Worm (Caenorhabditis elegans) whole organism, L3 larva: ENCODE results near the gene T16H12.13.
A peak's percentile ranks its signal among the peaks of the same experiment; 100 is the strongest.

Experiments used
- R02D3.7 ChIP-seq: fragments of 150-350 bp; optimal IDR thresholded peaks from 2 replicates; lab custom pipeline; 2014; ENCODE audit warnings: missing biosample characterization, missing genetic modification characterization
- ZK546.5 ChIP-seq: sonication (generic microtip); optimal IDR thresholded peaks from 2 replicates; lab custom pipeline; 2017; ENCODE audit warnings: missing biosample characterization, missing genetic modification characterization
- aly-2 ChIP-seq: fragments of 150-350 bp; optimal IDR thresholded peaks from 2 replicates; lab custom pipeline; 2014; ENCODE audit warnings: missing biosample characterization, missing genetic modification characterization
- ama-1 ChIP-seq: fragments of 150-350 bp; optimal IDR thresholded peaks from 2 replicates; lab custom pipeline; 2018
- ceh-16 ChIP-seq: sonication (generic microtip); optimal IDR thresholded peaks from 2 replicates; lab custom pipeline; 2017; ENCODE audit warnings: missing biosample characterization, missing genetic modification characterization
- ceh-28 ChIP-seq: fragments of 150-350 bp; optimal IDR thresholded peaks from 2 replicates; lab custom pipeline; 2014; ENCODE audit warnings: missing biosample characterization, missing genetic modification reagents, missing genetic modification characterization
- ceh-82 ChIP-seq: fragments of 150-350 bp; optimal IDR thresholded peaks from 2 replicates; lab custom pipeline; 2014; ENCODE audit warnings: missing biosample characterization, missing genetic modification characterization
- ceh-9 ChIP-seq: sonication (generic microtip); optimal IDR thresholded peaks from 2 replicates; lab custom pipeline; 2018; ENCODE audit warnings: missing biosample characterization, missing genetic modification characterization
- daf-12 ChIP-seq: fragments of 150-350 bp; optimal IDR thresholded peaks from 2 replicates; lab custom pipeline; 2014; ENCODE audit warnings: missing biosample characterization, missing genetic modification reagents, missing genetic modification characterization
- egl-27 ChIP-seq: sonication (generic microtip); optimal IDR thresholded peaks from 4 replicates; lab custom pipeline; 2017; ENCODE audit warnings: missing biosample characterization, missing genetic modification reagents, missing genetic modification characterization
- egl-5 ChIP-seq: fragments of 150-350 bp; optimal IDR thresholded peaks from 2 replicates; lab custom pipeline; 2017; ENCODE audit warnings: missing biosample characterization, missing genetic modification reagents, missing genetic modification characterization, inconsistent platforms
- elt-1 ChIP-seq: fragments of 150-350 bp; optimal IDR thresholded peaks from 2 replicates; lab custom pipeline; 2014; ENCODE audit warnings: missing biosample characterization, missing genetic modification characterization
- elt-2 ChIP-seq: sonication (generic microtip); optimal IDR thresholded peaks from 2 replicates; lab custom pipeline; 2016; ENCODE audit warnings: missing genetic modification reagents, mild to moderate bottlenecking, missing genetic modification characterization, missing compliant biosample characterization
- elt-3 ChIP-seq, 3 experiments: fragments of 150-350 bp in 1 of 3; sonication (generic microtip) in 2 of 3; optimal IDR thresholded peaks; 2 replicates in 2 of 3; 4 replicates in 1 of 3; lab custom pipeline; 2014 to 2017; ENCODE audit warnings: missing biosample characterization in 3 of 3, missing genetic modification characterization in 3 of 3
- eor-1 ChIP-seq, 2 experiments: fragments of 150-350 bp; optimal IDR thresholded peaks; 2 replicates each; lab custom pipeline; 2014 to 2018; ENCODE audit warnings: missing biosample characterization in 2 of 2, missing genetic modification characterization in 2 of 2
- fkh-2 ChIP-seq: fragments of 150-350 bp; optimal IDR thresholded peaks from 2 replicates; lab custom pipeline; 2014; ENCODE audit warnings: missing biosample characterization, missing genetic modification reagents, missing genetic modification characterization
- fos-1 ChIP-seq: fragments of 150-350 bp; optimal IDR thresholded peaks from 2 replicates; lab custom pipeline; 2014; ENCODE audit warnings: missing biosample characterization, missing genetic modification characterization
- hmg-11 ChIP-seq: sonication (generic microtip); optimal IDR thresholded peaks from 2 replicates; lab custom pipeline; 2016; ENCODE audit warnings: missing genetic modification characterization, missing compliant biosample characterization
- jun-1 ChIP-seq: fragments of 150-350 bp; optimal IDR thresholded peaks from 2 replicates; lab custom pipeline; 2014; ENCODE audit warnings: missing biosample characterization, missing genetic modification reagents, missing genetic modification characterization
- lin-15B ChIP-seq: fragments of 150-350 bp; optimal IDR thresholded peaks from 2 replicates; lab custom pipeline; 2014; ENCODE audit warnings: missing biosample characterization, missing genetic modification characterization
- lin-39 ChIP-seq: fragments of 150-350 bp; optimal IDR thresholded peaks from 2 replicates; lab custom pipeline; 2018; ENCODE audit warnings: missing biosample characterization, missing genetic modification reagents, missing genetic modification characterization
- lsy-12 ChIP-seq: sonication (generic microtip); optimal IDR thresholded peaks from 2 replicates; lab custom pipeline; 2016; ENCODE audit warnings: mild to moderate bottlenecking, missing genetic modification characterization, missing compliant biosample characterization
- mdl-1 ChIP-seq: fragments of 150-350 bp; optimal IDR thresholded peaks from 2 replicates; lab custom pipeline; 2014; ENCODE audit warnings: missing biosample characterization, missing genetic modification characterization
- nfya-1 ChIP-seq: sonication (generic microtip); optimal IDR thresholded peaks from 2 replicates; lab custom pipeline; 2017; ENCODE audit warnings: missing genetic modification characterization, mild to moderate bottlenecking, missing compliant biosample characterization, antibody characterized with exemption, moderate library complexity; ENCODE audit not compliant: insufficient read depth
- nhr-11 ChIP-seq: fragments of 150-350 bp; optimal IDR thresholded peaks from 2 replicates; lab custom pipeline; 2014; ENCODE audit warnings: missing biosample characterization, missing genetic modification characterization
- nhr-12 ChIP-seq: fragments of 150-350 bp; optimal IDR thresholded peaks from 2 replicates; lab custom pipeline; 2014; ENCODE audit warnings: missing biosample characterization, missing genetic modification characterization
- nhr-23 ChIP-seq: fragments of 150-350 bp; optimal IDR thresholded peaks from 2 replicates; lab custom pipeline; 2014; ENCODE audit warnings: missing biosample characterization, missing genetic modification reagents, missing genetic modification characterization
- nhr-237 ChIP-seq: fragments of 150-350 bp; optimal IDR thresholded peaks from 2 replicates; lab custom pipeline; 2014; ENCODE audit warnings: missing biosample characterization, missing genetic modification characterization
- nhr-25 ChIP-seq: sonication (generic microtip); optimal IDR thresholded peaks from 2 replicates; lab custom pipeline; 2017; ENCODE audit warnings: missing biosample characterization, missing genetic modification characterization
- nhr-28 ChIP-seq: fragments of 150-350 bp; optimal IDR thresholded peaks from 2 replicates; lab custom pipeline; 2014; ENCODE audit warnings: missing biosample characterization, missing genetic modification characterization
- nhr-43 ChIP-seq: sonication (generic microtip); optimal IDR thresholded peaks from 2 replicates; lab custom pipeline; 2016; ENCODE audit warnings: mild to moderate bottlenecking, missing genetic modification characterization, missing compliant biosample characterization; ENCODE audit not compliant: poor library complexity, severe bottlenecking
- nhr-76 ChIP-seq: fragments of 150-350 bp; sonication (generic microtip); optimal IDR thresholded peaks from 5 replicates; lab custom pipeline; 2014; ENCODE audit warnings: missing biosample characterization, missing genetic modification characterization
- nhr-77 ChIP-seq: fragments of 150-350 bp; optimal IDR thresholded peaks from 2 replicates; lab custom pipeline; 2014; ENCODE audit warnings: missing biosample characterization, missing genetic modification characterization
- pha-4 ChIP-seq: fragments of 150-350 bp; optimal IDR thresholded peaks from 2 replicates; lab custom pipeline; 2014; ENCODE audit warnings: missing biosample characterization, missing genetic modification reagents, missing genetic modification characterization
- pqm-1 ChIP-seq: fragments of 150-350 bp; optimal IDR thresholded peaks from 2 replicates; lab custom pipeline; 2017; ENCODE audit warnings: missing biosample characterization, missing genetic modification characterization, inconsistent platforms
- sea-2 ChIP-seq: fragments of 150-350 bp; sonication (generic microtip); optimal IDR thresholded peaks from 4 replicates; lab custom pipeline; 2014; ENCODE audit warnings: missing biosample characterization, missing genetic modification reagents, missing genetic modification characterization
- skn-1 ChIP-seq: fragments of 150-350 bp; optimal IDR thresholded peaks from 2 replicates; lab custom pipeline; 2014; ENCODE audit warnings: missing biosample characterization, missing genetic modification characterization
- tbx-2 ChIP-seq: sonication (generic microtip); optimal IDR thresholded peaks from 2 replicates; lab custom pipeline; 2016; ENCODE audit warnings: mild to moderate bottlenecking, missing genetic modification characterization, missing compliant biosample characterization
- unc-39 ChIP-seq: sonication (generic microtip); optimal IDR thresholded peaks from 4 replicates; lab custom pipeline; 2017; ENCODE audit warnings: missing biosample characterization, missing genetic modification characterization
- unc-62 ChIP-seq: fragments of 150-350 bp; sonication (generic microtip); optimal IDR thresholded peaks from 4 replicates; lab custom pipeline; 2014; ENCODE audit warnings: missing biosample characterization, missing genetic modification reagents, missing genetic modification characterization
- zag-1 ChIP-seq: fragments of 150-350 bp; optimal IDR thresholded peaks from 2 replicates; lab custom pipeline; 2014; ENCODE audit warnings: missing biosample characterization, missing genetic modification characterization
- ztf-11 ChIP-seq: fragments of 150-350 bp; optimal IDR thresholded peaks from 2 replicates; lab custom pipeline; 2014; ENCODE audit warnings: missing biosample characterization, missing genetic modification characterization
- ztf-4 ChIP-seq: fragments of 150-350 bp; optimal IDR thresholded peaks from 2 replicates; lab custom pipeline; 2014; ENCODE audit warnings: missing biosample characterization, missing genetic modification characterization

The T16H12.13 gene

ce11 chrIII:10093093-10093492, 7.9 kb downstream of the T16H12.13 start:
- TF ChIP-seq nfya-1 (tag; lab: Kevin White, UChicago) (peak; percentile 22), lin-15B (peak; percentile 12), hmg-11 (tag; lab: Kevin White, UChicago) (no peak), pha-4 (tag; lab: Kevin White, UChicago) (peak; percentile 43), lsy-12 (tag; lab: Kevin White, UChicago) (peak; percentile 30), aly-2 (tag; lab: Kevin White, UChicago) (no peak)

- TF ChIP-seq nfya-1 (tag; lab: Kevin White, UChicago) (peak; percentile 93), tbx-2 (tag; lab: Kevin White, UChicago) (peak; percentile 11), lin-39 (peak; percentile 50), nhr-237 (tag; lab: Kevin White, UChicago) (no peak), egl-27 (no peak), ztf-4 (tag; lab: Kevin White, UChicago) (no peak), unc-39 (no peak), zag-1 (tag; lab: Kevin White, UChicago) (no peak), nhr-76 (tag; lab: Kevin White, UChicago) (no peak), nhr-23 (tag; lab: Kevin White, UChicago) (peak; percentile 55), lin-15B (peak; percentile 51), nhr-25 (tag; lab: Kevin White, UChicago) (peak; percentile 86), lsy-12 (tag; lab: Kevin White, UChicago) (peak; percentile 52), nhr-43 (tag; lab: Kevin White, UChicago) (peak; percentile 63), egl-5 (tag; lab: Kevin White, UChicago) (peak; percentile 6)
Measured at ce11 chrIII:10094538-10094937, 9.3 kb downstream of the T16H12.13 start.

- TF ChIP-seq nfya-1 (tag; lab: Kevin White, UChicago) (peak; percentile 34), jun-1 (tag; lab: Kevin White, UChicago) (no peak), ama-1 (lab: Kevin White, UChicago) (peak; percentile 52), pha-4 (tag; lab: Kevin White, UChicago) (peak; percentile 47), elt-2 (peak; percentile 33)
Measured at ce11 chrIII:10095377-10095776, 10.2 kb downstream of the T16H12.13 start.

ce11 chrIII:10096525-10096972, 11.3 kb downstream of the T16H12.13 start:
- TF ChIP-seq eor-1 (tag; optimal IDR thresholded peaks at IDR 0.05; lab: Kevin White, UChicago): no peak
- no peak for TF ChIP-seq ama-1 (lab: Kevin White, UChicago)
- peak; percentile 90 for TF ChIP-seq jun-1 (tag; lab: Kevin White, UChicago)
- peak; percentile 96 for TF ChIP-seq mdl-1 (tag; lab: Kevin White, UChicago)
- TF ChIP-seq skn-1 (tag; lab: Kevin White, UChicago): peak; percentile 62
- peak; percentile 85 for TF ChIP-seq ceh-82 (tag; lab: Kevin White, UChicago)
- TF ChIP-seq nfya-1 (tag; lab: Kevin White, UChicago): peak; percentile 99
- peak; percentile 77 for TF ChIP-seq nhr-43 (tag; lab: Kevin White, UChicago)
- peak; percentile 90 for TF ChIP-seq nhr-25 (tag; lab: Kevin White, UChicago)
- peak; percentile 80 for TF ChIP-seq egl-5 (tag; lab: Kevin White, UChicago)
- TF ChIP-seq R02D3.7 (tag; lab: Kevin White, UChicago): peak; percentile 77
- TF ChIP-seq daf-12 (tag; lab: Kevin White, UChicago): no peak
- TF ChIP-seq ceh-16 (tag; lab: Kevin White, UChicago): no peak
- TF ChIP-seq ztf-11 (tag; lab: Kevin White, UChicago): no peak
- no peak for TF ChIP-seq unc-39
- TF ChIP-seq pha-4 (tag; lab: Kevin White, UChicago): peak; percentile 96
- peak; percentile 76 for TF ChIP-seq lsy-12 (tag; lab: Kevin White, UChicago)
- peak; percentile 83 for TF ChIP-seq lin-39
- no peak for TF ChIP-seq fkh-2
- TF ChIP-seq nhr-77 (tag; lab: Kevin White, UChicago): peak; percentile 80
- TF ChIP-seq ceh-9 (tag; lab: Kevin White, UChicago): no peak
- TF ChIP-seq zag-1 (tag; lab: Kevin White, UChicago): peak; percentile 66
- no peak for TF ChIP-seq aly-2 (tag; lab: Kevin White, UChicago)
- peak; percentile 95 for TF ChIP-seq ceh-28 (tag; lab: Kevin White, UChicago)
- peak; percentile 72 for TF ChIP-seq pqm-1 (tag; lab: Kevin White, UChicago)
- TF ChIP-seq nhr-12 (tag; lab: Kevin White, UChicago): no peak
- peak; percentile 96 for TF ChIP-seq unc-62 (GFP tag; lab: Kevin White, UChicago)
- no peak for TF ChIP-seq nhr-76 (tag; lab: Kevin White, UChicago)
- peak; percentile 76 for TF ChIP-seq lin-15B
- no peak for TF ChIP-seq elt-3 (tag; optimal IDR thresholded peaks at IDR 0.05; lab: Kevin White, UChicago)
- TF ChIP-seq nhr-28 (tag; lab: Kevin White, UChicago): no peak
- TF ChIP-seq nhr-11 (tag; lab: Kevin White, UChicago): peak; percentile 16
- peak; percentile 67 for TF ChIP-seq tbx-2 (tag; lab: Kevin White, UChicago)
- peak; percentile 99 for TF ChIP-seq hmg-11 (tag; lab: Kevin White, UChicago)
- peak; percentile 54 for TF ChIP-seq elt-1 (tag; lab: Kevin White, UChicago)
- TF ChIP-seq nhr-237 (tag; lab: Kevin White, UChicago): no peak
- no peak for TF ChIP-seq ZK546.5 (tag; lab: Kevin White, UChicago)
- TF ChIP-seq egl-27: peak; percentile 47
- peak; percentile 79 for TF ChIP-seq nhr-23 (tag; lab: Kevin White, UChicago)
- no peak for TF ChIP-seq fos-1 (tag; lab: Kevin White, UChicago)
- no peak for TF ChIP-seq sea-2 (GFP tag; lab: Kevin White, UChicago)
